Fruit fly (Drosophila melanogaster) whole organism, prepupa: ENCODE results near the gene CG32590.
A peak's percentile ranks its signal among the peaks of the same experiment; 100 is the strongest.

Source experiments
- CG10631 ChIP-seq: fragments of 200-800 bp; sonication (Bioruptor generic); optimal IDR thresholded peaks from 2 replicates; lab custom pipeline; 2016; ENCODE audit warnings: missing biosample characterization, missing genetic modification characterization
- CG10669 ChIP-seq: fragments of 200-800 bp; sonication (Bioruptor generic); optimal IDR thresholded peaks from 3 replicates; lab custom pipeline; 2018; ENCODE audit warnings: missing biosample characterization, mild to moderate bottlenecking, missing genetic modification characterization, moderate library complexity
- CG11902 ChIP-seq: fragments of 200-800 bp; sonication (Bioruptor generic); optimal IDR thresholded peaks from 3 replicates; lab custom pipeline; 2016; ENCODE audit warnings: missing biosample characterization, missing genetic modification characterization
- CG1621 ChIP-seq: fragments of 200-800 bp; sonication (Bioruptor generic); optimal IDR thresholded peaks from 3 replicates; lab custom pipeline; 2018; ENCODE audit warnings: missing biosample characterization, mild to moderate bottlenecking, missing genetic modification characterization
- CG32006 ChIP-seq: fragments of 200-800 bp; sonication (Bioruptor generic); optimal IDR thresholded peaks from 3 replicates; lab custom pipeline; 2017; ENCODE audit warnings: missing biosample characterization, mild to moderate bottlenecking, missing genetic modification characterization
- CG34406 ChIP-seq: fragments of 200-800 bp; sonication (Bioruptor generic); optimal IDR thresholded peaks from 3 replicates; lab custom pipeline; 2016; ENCODE audit warnings: missing biosample characterization, missing genetic modification characterization
- CG4318 ChIP-seq: fragments of 200-800 bp; sonication (Bioruptor generic); optimal IDR thresholded peaks from 3 replicates; lab custom pipeline; 2017; ENCODE audit warnings: missing biosample characterization, mild to moderate bottlenecking, missing genetic modification characterization
- CG6163 ChIP-seq: fragments of 200-800 bp; sonication (Bioruptor generic); IDR thresholded peaks from 3 replicates; pipeline ENCODE4 v1.3.6; 2022; ENCODE audit warnings: missing biosample characterization, missing genetic modification characterization
- Eip78C ChIP-seq: fragments of 200-800 bp; sonication (Bioruptor generic); peaks from one replicate; lab custom pipeline; 2016; ENCODE audit warnings: missing biosample characterization, missing genetic modification characterization
- Hr39 ChIP-seq: fragments of 200-800 bp; sonication (Bioruptor generic); optimal IDR thresholded peaks from 2 replicates; lab custom pipeline; 2016; ENCODE audit warnings: missing biosample characterization, missing genetic modification characterization
- Hr4 ChIP-seq: fragments of 200-800 bp; sonication (Bioruptor generic); optimal IDR thresholded peaks from 3 replicates; lab custom pipeline; 2016; ENCODE audit warnings: missing biosample characterization, missing genetic modification characterization
- OdsH ChIP-seq: fragments of 200-800 bp; sonication (Bioruptor generic); optimal IDR thresholded peaks from 3 replicates; lab custom pipeline; 2016; ENCODE audit warnings: missing biosample characterization, missing genetic modification characterization
- Sox14 ChIP-seq: fragments of 200-800 bp; sonication (Bioruptor generic); optimal IDR thresholded peaks from 3 replicates; lab custom pipeline; 2016; ENCODE audit warnings: missing biosample characterization, missing genetic modification characterization
- acj6 ChIP-seq: fragments of 200-800 bp; sonication (Bioruptor generic); optimal IDR thresholded peaks from 3 replicates; lab custom pipeline; 2016; ENCODE audit warnings: missing biosample characterization, missing genetic modification characterization
- dac ChIP-seq: fragments of 200-800 bp; sonication (Bioruptor generic); optimal IDR thresholded peaks from 2 replicates; lab custom pipeline; 2017; ENCODE audit warnings: missing biosample characterization, mild to moderate bottlenecking, missing genetic modification characterization
- eg ChIP-seq: fragments of 200-800 bp; sonication (Bioruptor generic); IDR thresholded peaks from 3 replicates; pipeline ENCODE4 v1.3.6; 2022; ENCODE audit warnings: missing biosample characterization, missing genetic modification characterization
- fkh ChIP-seq: fragments of 200-800 bp; sonication (Bioruptor generic); optimal IDR thresholded peaks from 3 replicates; lab custom pipeline; 2017; ENCODE audit warnings: missing biosample characterization, mild to moderate bottlenecking, missing genetic modification characterization, moderate library complexity
- pdm3 ChIP-seq: fragments of 200-800 bp; sonication (Bioruptor generic); optimal IDR thresholded peaks from 3 replicates; lab custom pipeline; 2016; ENCODE audit warnings: missing biosample characterization, missing genetic modification characterization
- salr ChIP-seq, 2 experiments: fragments of 200-800 bp; sonication (Bioruptor generic); optimal IDR thresholded peaks; 3 replicates each; lab custom pipeline; 2016 to 2018; ENCODE audit warnings: missing biosample characterization in 2 of 2, missing genetic modification characterization in 2 of 2, mild to moderate bottlenecking in 1 of 2

The CG32590 gene

dm6 chrX:14805646-14806045 is 33.3 kb downstream of the CG32590 start:
- TF ChIP-seq CG6163 (GFP tag; lab: Robert Waterston, UW) = peak; percentile 49; the same call in 1 of the 3 replicates
- peak; percentile 1 for TF ChIP-seq Hr4
- no peak for TF ChIP-seq Sox14 (GFP tag; lab: Kevin White, UChicago)
- TF ChIP-seq OdsH = peak; percentile 16
- TF ChIP-seq Eip78C (GFP tag; lab: Kevin White, UChicago) = peak; percentile 54
- TF ChIP-seq CG11902 = no peak
- TF ChIP-seq CG4318 = no peak
- peak; percentile 4 for TF ChIP-seq pdm3
- peak; percentile 23 for TF ChIP-seq CG10631 (GFP tag; lab: Kevin White, UChicago)
- TF ChIP-seq acj6 (GFP tag; lab: Kevin White, UChicago) = no peak
- TF ChIP-seq CG32006 (GFP tag; lab: Kevin White, UChicago) = peak; percentile 22
- peak; percentile 2 for TF ChIP-seq CG10669 (GFP tag; lab: Kevin White, UChicago)
- no peak for TF ChIP-seq CG34406 (GFP tag; lab: Kevin White, UChicago)
- TF ChIP-seq eg (GFP tag; lab: Robert Waterston, UW) = peak; percentile 45; the same call in 2 of the 3 replicates
- TF ChIP-seq, all 60 proteins: peak for 9

- TF ChIP-seq salr (GFP tag; optimal IDR thresholded peaks at IDR 0.05; lab: Kevin White, UChicago) (no peak), Hr39 (no peak), Hr4 (no peak), fkh (peak; percentile 43), dac (GFP tag; lab: Kevin White, UChicago) (no peak), CG1621 (tag; lab: Kevin White, UChicago) (no peak)
These were observed 36.2 kb downstream of the CG32590 start for dm6 chrX:14802611-14803110.
